Fruit fly (Drosophila melanogaster) whole organism, prepupa: ENCODE results near the gene tup.

ENCODE experiments used
- Blimp-1 ChIP-seq: fragments of 200-800 bp; sonication (Bioruptor generic); optimal IDR thresholded peaks from 3 replicates; lab custom pipeline; 2017; ENCODE audit warnings: missing biosample characterization, missing genetic modification characterization, mild to moderate bottlenecking, moderate library complexity, missing genetic modification reagents
- CG10631 ChIP-seq: fragments of 200-800 bp; sonication (Bioruptor generic); optimal IDR thresholded peaks from 2 replicates; lab custom pipeline; 2016; ENCODE audit warnings: missing biosample characterization, missing genetic modification characterization
- CG11294 ChIP-seq: fragments of 200-800 bp; sonication (Bioruptor generic); IDR thresholded peaks from 2 replicates; pipeline ENCODE4 v1.3.6; 2022; ENCODE audit warnings: missing biosample characterization, missing genetic modification characterization
- CG11762 ChIP-seq: fragments of 200-800 bp; sonication (Bioruptor generic); optimal IDR thresholded peaks from 3 replicates; lab custom pipeline; 2016; ENCODE audit warnings: missing biosample characterization, missing genetic modification characterization; ENCODE audit not compliant: insufficient read depth
- CG11902 ChIP-seq: fragments of 200-800 bp; sonication (Bioruptor generic); optimal IDR thresholded peaks from 3 replicates; lab custom pipeline; 2016; ENCODE audit warnings: missing biosample characterization, missing genetic modification characterization
- CG15336 ChIP-seq: fragments of 200-800 bp; sonication (Bioruptor generic); IDR thresholded peaks from 2 replicates; pipeline ENCODE4 v1.3.6; 2022; ENCODE audit warnings: missing biosample characterization, missing genetic modification characterization
- CG1621 ChIP-seq: fragments of 200-800 bp; sonication (Bioruptor generic); optimal IDR thresholded peaks from 3 replicates; lab custom pipeline; 2018; ENCODE audit warnings: missing biosample characterization, mild to moderate bottlenecking, missing genetic modification characterization
- CG16779 ChIP-seq: fragments of 200-800 bp; sonication (Bioruptor generic); optimal IDR thresholded peaks from 3 replicates; lab custom pipeline; 2017; ENCODE audit warnings: missing biosample characterization, mild to moderate bottlenecking, missing genetic modification characterization
- CG3032 ChIP-seq: fragments of 200-800 bp; optimal IDR thresholded peaks from 2 replicates; lab custom pipeline; 2019; ENCODE audit warnings: missing biosample characterization, mild to moderate bottlenecking, missing genetic modification characterization, moderate library complexity
- CG31627 ChIP-seq: fragments of 200-800 bp; sonication (Bioruptor generic); optimal IDR thresholded peaks from 3 replicates; lab custom pipeline; 2016; ENCODE audit warnings: missing biosample characterization, missing genetic modification characterization
- CG34406 ChIP-seq: fragments of 200-800 bp; sonication (Bioruptor generic); optimal IDR thresholded peaks from 3 replicates; lab custom pipeline; 2016; ENCODE audit warnings: missing biosample characterization, missing genetic modification characterization
- CG3919 ChIP-seq: fragments of 200-800 bp; sonication (Bioruptor generic); optimal IDR thresholded peaks from 3 replicates; lab custom pipeline; 2016; ENCODE audit warnings: missing biosample characterization, missing genetic modification characterization
- CG4318 ChIP-seq: fragments of 200-800 bp; sonication (Bioruptor generic); optimal IDR thresholded peaks from 3 replicates; lab custom pipeline; 2017; ENCODE audit warnings: missing biosample characterization, mild to moderate bottlenecking, missing genetic modification characterization
- CG6163 ChIP-seq: fragments of 200-800 bp; sonication (Bioruptor generic); IDR thresholded peaks from 3 replicates; pipeline ENCODE4 v1.3.6; 2022; ENCODE audit warnings: missing biosample characterization, missing genetic modification characterization
- CG6276 ChIP-seq: fragments of 200-800 bp; sonication (Bioruptor generic); optimal IDR thresholded peaks from 2 replicates; lab custom pipeline; 2017; ENCODE audit warnings: missing biosample characterization, mild to moderate bottlenecking, missing genetic modification characterization
- CG6792 ChIP-seq: fragments of 200-800 bp; sonication (Bioruptor generic); optimal IDR thresholded peaks from 3 replicates; lab custom pipeline; 2016; ENCODE audit warnings: missing biosample characterization, missing genetic modification characterization
- CG6808 ChIP-seq: fragments of 200-800 bp; sonication (Bioruptor generic); optimal IDR thresholded peaks from 3 replicates; lab custom pipeline; 2017; ENCODE audit warnings: missing biosample characterization, missing genetic modification characterization, mild to moderate bottlenecking, moderate library complexity, missing genetic modification reagents
- CG6854 ChIP-seq: fragments of 200-800 bp; sonication (Bioruptor generic); optimal IDR thresholded peaks from 2 replicates; lab custom pipeline; 2017; ENCODE audit warnings: missing biosample characterization, mild to moderate bottlenecking, missing genetic modification characterization
- CG8119 ChIP-seq: fragments of 200-800 bp; sonication (Bioruptor generic); IDR thresholded peaks from 3 replicates; pipeline ENCODE4 v1.3.6; 2022; ENCODE audit warnings: missing biosample characterization, missing genetic modification characterization
- CG8319 ChIP-seq: fragments of 200-800 bp; sonication (Bioruptor generic); optimal IDR thresholded peaks from 3 replicates; lab custom pipeline; 2016; ENCODE audit warnings: missing biosample characterization, missing genetic modification characterization
- CG8632 ChIP-seq: fragments of 200-800 bp; sonication (Bioruptor generic); optimal IDR thresholded peaks from 3 replicates; lab custom pipeline; 2016; ENCODE audit warnings: missing biosample characterization, missing genetic modification characterization
- Eip75B ChIP-seq: fragments of 200-800 bp; sonication (Bioruptor generic); optimal IDR thresholded peaks from 3 replicates; lab custom pipeline; 2016; ENCODE audit warnings: missing biosample characterization, missing genetic modification characterization
- Eip78C ChIP-seq: fragments of 200-800 bp; sonication (Bioruptor generic); peaks from one replicate; lab custom pipeline; 2016; ENCODE audit warnings: missing biosample characterization, missing genetic modification characterization
- Ets21C ChIP-seq: fragments of 200-800 bp; sonication (Bioruptor generic); optimal IDR thresholded peaks from 3 replicates; lab custom pipeline; 2016; ENCODE audit warnings: missing biosample characterization, missing genetic modification characterization
- Ets96B ChIP-seq: fragments of 200-800 bp; optimal IDR thresholded peaks from 2 replicates; lab custom pipeline; 2019; ENCODE audit warnings: missing biosample characterization, mild to moderate bottlenecking, missing genetic modification characterization, moderate library complexity
- Gug ChIP-seq: fragments of 200-800 bp; sonication (Bioruptor generic); IDR thresholded peaks from 2 replicates; pipeline ENCODE4 v1.3.6; 2022; ENCODE audit warnings: missing biosample characterization, missing genetic modification characterization
- Hr38 ChIP-seq: sonication (Bioruptor generic); optimal IDR thresholded peaks from 2 replicates; lab custom pipeline; 2016; ENCODE audit warnings: missing biosample characterization, missing genetic modification characterization
- Hr39 ChIP-seq: fragments of 200-800 bp; sonication (Bioruptor generic); optimal IDR thresholded peaks from 2 replicates; lab custom pipeline; 2016; ENCODE audit warnings: missing biosample characterization, missing genetic modification characterization
- Hr4 ChIP-seq: fragments of 200-800 bp; sonication (Bioruptor generic); optimal IDR thresholded peaks from 3 replicates; lab custom pipeline; 2016; ENCODE audit warnings: missing biosample characterization, missing genetic modification characterization
- Lpt ChIP-seq: fragments of 200-800 bp; sonication (Bioruptor generic); optimal IDR thresholded peaks from 3 replicates; lab custom pipeline; 2016; ENCODE audit warnings: missing biosample characterization, missing genetic modification characterization
- Met ChIP-seq: fragments of 200-800 bp; sonication (Bioruptor generic); optimal IDR thresholded peaks from 3 replicates; lab custom pipeline; 2016; ENCODE audit warnings: missing biosample characterization, missing genetic modification characterization
- OdsH ChIP-seq: fragments of 200-800 bp; sonication (Bioruptor generic); optimal IDR thresholded peaks from 3 replicates; lab custom pipeline; 2016; ENCODE audit warnings: missing biosample characterization, missing genetic modification characterization
- Smox ChIP-seq: fragments of 200-800 bp; sonication (Bioruptor generic); optimal IDR thresholded peaks from 3 replicates; lab custom pipeline; 2016; ENCODE audit warnings: missing biosample characterization, missing genetic modification characterization
- Sox102F ChIP-seq: fragments of 200-800 bp; sonication (Bioruptor generic); optimal IDR thresholded peaks from 2 replicates; lab custom pipeline; 2016; ENCODE audit warnings: missing biosample characterization, mild to moderate bottlenecking, missing genetic modification characterization
- Sox14 ChIP-seq: fragments of 200-800 bp; sonication (Bioruptor generic); optimal IDR thresholded peaks from 3 replicates; lab custom pipeline; 2016; ENCODE audit warnings: missing biosample characterization, missing genetic modification characterization
- Sox15 ChIP-seq: fragments of 200-800 bp; sonication (Bioruptor generic); optimal IDR thresholded peaks from 3 replicates; lab custom pipeline; 2016; ENCODE audit warnings: missing biosample characterization, missing genetic modification characterization
- achi ChIP-seq: fragments of 200-800 bp; sonication (Bioruptor generic); optimal IDR thresholded peaks from 3 replicates; lab custom pipeline; 2016; ENCODE audit warnings: missing biosample characterization, missing genetic modification characterization
- cyc ChIP-seq: fragments of 200-800 bp; sonication (Bioruptor generic); optimal IDR thresholded peaks from 3 replicates; lab custom pipeline; 2016; ENCODE audit warnings: missing biosample characterization, missing genetic modification characterization
- dac ChIP-seq: fragments of 200-800 bp; sonication (Bioruptor generic); optimal IDR thresholded peaks from 2 replicates; lab custom pipeline; 2017; ENCODE audit warnings: missing biosample characterization, mild to moderate bottlenecking, missing genetic modification characterization
- eg ChIP-seq: fragments of 200-800 bp; sonication (Bioruptor generic); IDR thresholded peaks from 3 replicates; pipeline ENCODE4 v1.3.6; 2022; ENCODE audit warnings: missing biosample characterization, missing genetic modification characterization
- fd59A ChIP-seq: fragments of 200-800 bp; sonication (Bioruptor generic); optimal IDR thresholded peaks from 2 replicates; lab custom pipeline; 2017; ENCODE audit warnings: missing biosample characterization, mild to moderate bottlenecking, missing genetic modification characterization, missing genetic modification reagents
- fd85E ChIP-seq: fragments of 200-800 bp; sonication (Bioruptor generic); optimal IDR thresholded peaks from 3 replicates; lab custom pipeline; 2016; ENCODE audit warnings: missing biosample characterization, missing genetic modification characterization
- fkh ChIP-seq: fragments of 200-800 bp; sonication (Bioruptor generic); optimal IDR thresholded peaks from 3 replicates; lab custom pipeline; 2017; ENCODE audit warnings: missing biosample characterization, mild to moderate bottlenecking, missing genetic modification characterization, moderate library complexity
- net ChIP-seq: fragments of 200-800 bp; sonication (Bioruptor generic); optimal IDR thresholded peaks from 3 replicates; lab custom pipeline; 2016; ENCODE audit warnings: missing biosample characterization, missing genetic modification characterization
- pdm3 ChIP-seq: fragments of 200-800 bp; sonication (Bioruptor generic); optimal IDR thresholded peaks from 3 replicates; lab custom pipeline; 2016; ENCODE audit warnings: missing biosample characterization, missing genetic modification characterization
- ss ChIP-seq, 2 experiments: fragments of 200-800 bp; sonication (Bioruptor generic); optimal IDR thresholded peaks; 2 replicates in 1 of 2; 3 replicates in 1 of 2; lab custom pipeline; 2017 to 2018; ENCODE audit warnings: mild to moderate bottlenecking in 2 of 2, missing biosample characterization in 2 of 2, missing genetic modification characterization in 2 of 2, moderate library complexity in 1 of 2
- svp ChIP-seq: fragments of 200-800 bp; sonication (Bioruptor generic); peaks from one replicate; lab custom pipeline; 2016; ENCODE audit warnings: missing biosample characterization, missing genetic modification characterization
- vri ChIP-seq: fragments of 200-800 bp; sonication (Bioruptor generic); optimal IDR thresholded peaks from 3 replicates; lab custom pipeline; 2016; ENCODE audit warnings: missing biosample characterization, mild to moderate bottlenecking, missing genetic modification characterization

Gene tup

dm6 chr2L:18858661-18859532 lies 22.2 kb downstream of the tup start, which contains the start of the genes CG10602 and mRpL13:
TSS of gene CG10602 (minus strand) at chr2L:18859248.
TSS of gene mRpL13 (minus strand) at chr2L:18859248.
- TF ChIP-seq CG15336 (no peak), Eip78C (GFP tag; lab: Kevin White, UChicago) (peak; percentile 3), vri (GFP tag; lab: Kevin White, UChicago) (peak; percentile 46)

dm6 chr2L:18857635-18858059 lies 23.4 kb downstream of the tup start:
- TF ChIP-seq OdsH (GFP tag; lab: Kevin White, UChicago) (peak; percentile 97), CG10631 (GFP tag; lab: Kevin White, UChicago) (peak; percentile 96), CG16779 (tag; lab: Kevin White, UChicago) (peak; percentile 91), cyc (peak; percentile 98), net (GFP tag; lab: Kevin White, UChicago) (peak; percentile 97), Gug (GFP tag; lab: Robert Waterston, UW) (peak; percentile 96), Sox102F (GFP tag; lab: Kevin White, UChicago) (peak; percentile 97), Ets96B (tag; lab: Kevin White, UChicago) (peak; percentile 95), pdm3 (GFP tag; lab: Kevin White, UChicago) (peak; percentile 98), Smox (GFP tag; lab: Kevin White, UChicago) (peak; percentile 97), svp (GFP tag; lab: Kevin White, UChicago) (peak; percentile 99), Hr39 (GFP tag; lab: Kevin White, UChicago) (peak; percentile 98), ss (GFP tag; optimal IDR thresholded peaks at IDR 0.05; lab: Kevin White, UChicago) (peak; percentile 89 to 94), CG6792 (GFP tag; lab: Kevin White, UChicago) (peak; percentile 94), CG8119 (peak; percentile 95), Hr4 (GFP tag; lab: Kevin White, UChicago) (peak; percentile 98), CG6163 (GFP tag; lab: Robert Waterston, UW) (peak; percentile 98), Blimp-1 (GFP tag; lab: Kevin White, UChicago) (peak; percentile 84), CG6854 (GFP tag; lab: Kevin White, UChicago) (peak; percentile 92), dac (peak; percentile 93), CG31627 (GFP tag; lab: Kevin White, UChicago) (peak; percentile 98), fkh (GFP tag; lab: Kevin White, UChicago) (no peak), eg (GFP tag; lab: Robert Waterston, UW) (peak; percentile 98), CG11294 (GFP tag; lab: Robert Waterston, UW) (peak; percentile 93), CG6276 (peak; percentile 91), Eip75B (GFP tag; lab: Kevin White, UChicago) (peak; percentile 98), CG3032 (tag; lab: Kevin White, UChicago) (peak; percentile 96), fd59A (GFP tag; lab: Kevin White, UChicago) (peak; percentile 90), fd85E (GFP tag; lab: Kevin White, UChicago) (peak; percentile 66), Sox14 (GFP tag; lab: Kevin White, UChicago) (peak; percentile 98), achi (GFP tag; lab: Kevin White, UChicago) (peak; percentile 95), Sox15 (GFP tag; lab: Kevin White, UChicago) (peak; percentile 95), CG1621 (peak; percentile 94), CG6808 (GFP tag; lab: Kevin White, UChicago) (peak; percentile 94), vri (GFP tag; lab: Kevin White, UChicago) (peak; percentile 96), CG11762 (peak; percentile 94), CG8632 (GFP tag; lab: Kevin White, UChicago) (peak; percentile 96), Ets21C (GFP tag; lab: Kevin White, UChicago) (peak; percentile 96), CG3919 (GFP tag; lab: Kevin White, UChicago) (peak; percentile 97), Met (GFP tag; lab: Kevin White, UChicago) (peak; percentile 98), CG34406 (GFP tag; lab: Kevin White, UChicago) (peak; percentile 95), CG8319 (GFP tag; lab: Kevin White, UChicago) (peak; percentile 94), Hr38 (GFP tag; lab: Kevin White, UChicago) (peak; percentile 68), CG11902 (GFP tag; lab: Kevin White, UChicago) (peak; percentile 93), Lpt (GFP tag; lab: Kevin White, UChicago) (peak; percentile 93), CG4318 (GFP tag; lab: Kevin White, UChicago) (peak; percentile 92)
